Worm (Caenorhabditis elegans): Measurements from ENCODE around the gene srsx-26.

DNA sequence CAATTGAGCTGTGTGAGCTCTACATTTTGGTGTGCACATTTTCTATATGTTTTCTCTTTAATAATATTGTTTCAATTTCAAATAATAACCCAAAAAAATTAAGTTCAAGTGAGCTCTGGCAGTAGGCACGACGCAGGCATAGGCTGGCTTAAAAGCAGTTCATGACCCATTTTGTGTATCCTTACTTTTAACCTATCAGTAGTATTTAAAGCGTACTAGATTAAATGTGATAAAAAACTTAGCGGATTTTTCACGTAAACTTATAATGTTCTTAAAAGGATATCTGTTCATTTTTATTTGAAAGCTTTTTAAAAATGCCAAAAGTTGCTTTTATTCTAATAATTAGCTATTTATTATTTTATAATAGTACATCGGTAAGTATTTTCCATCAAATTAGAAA is 25.1 kb upstream of the srsx-26 start, which contains the start of gene C08B6.6:
- TF ChIP-seq nhr-2 (tag; optimal IDR thresholded peaks at IDR 0.05) (no peak), unc-62 (GFP tag; optimal IDR thresholded peaks at IDR 0.05) (no peak), elt-1 (tag; optimal IDR thresholded peaks at IDR 0.05; ENCODE audit: borderline replicate concordance, insufficient read depth) (no peak), nhr-12 (tag; optimal IDR thresholded peaks at IDR 0.05) (no peak)

All from whole organism, mixed stage, embryonic.